Fruit fly (Drosophila melanogaster) whole organism, embryonic: ENCODE results near the gene CG32483.
A peak's percentile ranks its signal among the peaks of the same experiment; 100 is the strongest.

Experiments
- C15 ChIP-seq: fragments of 200-800 bp; sonication (Bioruptor generic); IDR thresholded peaks from 3 replicates; pipeline ENCODE4 v1.3.6; 2022; ENCODE audit warnings: missing biosample characterization, missing genetic modification characterization
- CG10543 ChIP-seq: fragments of 200-800 bp; sonication (Bioruptor generic); optimal IDR thresholded peaks from 3 replicates; lab custom pipeline; 2017; ENCODE audit warnings: missing biosample characterization, mild to moderate bottlenecking, missing genetic modification characterization, moderate library complexity
- CG10979 ChIP-seq: fragments of 200-800 bp; sonication (Bioruptor generic); optimal IDR thresholded peaks from 2 replicates; lab custom pipeline; 2018; ENCODE audit warnings: missing biosample characterization, mild to moderate bottlenecking, missing genetic modification characterization, moderate library complexity
- CG12219 ChIP-seq: fragments of 200-800 bp; sonication (Bioruptor generic); optimal IDR thresholded peaks from 3 replicates; lab custom pipeline; 2018; ENCODE audit warnings: missing biosample characterization, mild to moderate bottlenecking, missing genetic modification characterization
- CG12659 ChIP-seq: fragments of 200-800 bp; sonication (Bioruptor generic); optimal IDR thresholded peaks from 3 replicates; lab custom pipeline; 2017; ENCODE audit warnings: mild to moderate bottlenecking, missing biosample characterization, missing genetic modification reagents, missing genetic modification characterization
- CG12744 ChIP-seq: fragments of 200-800 bp; sonication (Bioruptor generic); optimal IDR thresholded peaks from 2 replicates; lab custom pipeline; 2016; ENCODE audit warnings: missing biosample characterization, missing genetic modification characterization
- CG13287 ChIP-seq: fragments of 200-800 bp; sonication (Bioruptor generic); IDR thresholded peaks from 2 replicates; pipeline ENCODE4 v1.3.6; 2022; ENCODE audit warnings: missing biosample characterization, missing genetic modification characterization; ENCODE audit not compliant: partially characterized antibody
- CG13775 ChIP-seq: fragments of 200-800 bp; sonication (Bioruptor generic); optimal IDR thresholded peaks from 3 replicates; lab custom pipeline; 2017; ENCODE audit warnings: missing biosample characterization, mild to moderate bottlenecking, missing genetic modification characterization
- CG15011 ChIP-seq: fragments of 200-800 bp; sonication (Bioruptor generic); optimal IDR thresholded peaks from 3 replicates; lab custom pipeline; 2018; ENCODE audit warnings: missing biosample characterization, mild to moderate bottlenecking, missing genetic modification characterization
- CG15479 ChIP-seq: fragments of 200-800 bp; sonication (Bioruptor generic); optimal IDR thresholded peaks from 3 replicates; lab custom pipeline; 2019; ENCODE audit warnings: missing biosample characterization, mild to moderate bottlenecking, missing genetic modification characterization, moderate library complexity
- CG18011 ChIP-seq: fragments of 200-800 bp; sonication (Bioruptor generic); optimal IDR thresholded peaks from 2 replicates; lab custom pipeline; 2017; ENCODE audit warnings: missing biosample characterization, missing genetic modification characterization, mild to moderate bottlenecking, moderate library complexity, missing genotype
- CG34376 ChIP-seq: fragments of 200-800 bp; sonication (Bioruptor generic); optimal IDR thresholded peaks from 2 replicates; lab custom pipeline; 2018; ENCODE audit warnings: missing biosample characterization, mild to moderate bottlenecking, missing genetic modification characterization
- CG42726 ChIP-seq: fragments of 200-800 bp; sonication (Bioruptor generic); IDR thresholded peaks from 2 replicates; pipeline ENCODE4 v1.3.6; 2022; ENCODE audit warnings: missing biosample characterization, missing genetic modification characterization; ENCODE audit not compliant: partially characterized antibody
- CG4424 ChIP-seq: fragments of 200-800 bp; sonication (Bioruptor generic); optimal IDR thresholded peaks from 3 replicates; lab custom pipeline; 2016; ENCODE audit warnings: missing biosample characterization, missing genetic modification characterization
- CG4617 ChIP-seq: fragments of 200-800 bp; sonication (Bioruptor generic); optimal IDR thresholded peaks from 3 replicates; lab custom pipeline; 2016; ENCODE audit warnings: missing biosample characterization, missing genetic modification characterization, borderline replicate concordance
- CG7556 ChIP-seq: fragments of 200-800 bp; sonication (Bioruptor generic); optimal IDR thresholded peaks from 2 replicates; lab custom pipeline; 2017; ENCODE audit warnings: missing biosample characterization, mild to moderate bottlenecking, missing genetic modification characterization
- CG7786 ChIP-seq: fragments of 200-800 bp; sonication (Bioruptor generic); optimal IDR thresholded peaks from 2 replicates; lab custom pipeline; 2016; ENCODE audit warnings: missing biosample characterization, missing genetic modification characterization
- CG7987 ChIP-seq: fragments of 200-800 bp; sonication (Bioruptor generic); optimal IDR thresholded peaks from 2 replicates; lab custom pipeline; 2018; ENCODE audit warnings: missing biosample characterization, mild to moderate bottlenecking, missing genetic modification characterization, moderate library complexity
- CG8359 ChIP-seq: fragments of 200-800 bp; sonication (Bioruptor generic); optimal IDR thresholded peaks from 2 replicates; lab custom pipeline; 2017; ENCODE audit warnings: missing biosample characterization, mild to moderate bottlenecking, missing genetic modification characterization, borderline replicate concordance
- CG8388 ChIP-seq: fragments of 200-800 bp; sonication (Bioruptor generic); optimal IDR thresholded peaks from 2 replicates; lab custom pipeline; 2019; ENCODE audit warnings: missing biosample characterization, mild to moderate bottlenecking, missing genetic modification characterization, moderate library complexity
- CHES-1-like ChIP-seq: fragments of 200-800 bp; sonication (Bioruptor generic); optimal IDR thresholded peaks from 2 replicates; lab custom pipeline; 2016; ENCODE audit warnings: missing biosample characterization, missing genetic modification characterization
- CTCF ChIP-seq: fragments of 200-800 bp; sonication (Bioruptor generic); optimal IDR thresholded peaks from 2 replicates; lab custom pipeline; 2017; ENCODE audit warnings: missing biosample characterization, mild to moderate bottlenecking, missing genetic modification characterization, moderate library complexity
- Doc2 ChIP-seq: fragments of 200-800 bp; sonication (Bioruptor generic); IDR thresholded peaks from 2 replicates; pipeline ENCODE4 v1.3.6; 2022; ENCODE audit warnings: missing biosample characterization, missing genetic modification characterization
- Dref ChIP-seq: fragments of 200-800 bp; sonication (Bioruptor generic); IDR thresholded peaks from 2 replicates; pipeline ENCODE4 v1.3.6; 2022; ENCODE audit warnings: missing biosample characterization, missing genetic modification characterization
- Fer1 ChIP-seq: fragments of 200-800 bp; sonication (Bioruptor generic); optimal IDR thresholded peaks from 2 replicates; lab custom pipeline; 2017; ENCODE audit warnings: missing biosample characterization, mild to moderate bottlenecking, missing genetic modification characterization
- Hmr ChIP-seq: fragments of 200-800 bp; sonication (Bioruptor generic); optimal IDR thresholded peaks from 3 replicates; lab custom pipeline; 2017; ENCODE audit warnings: mild to moderate bottlenecking, missing biosample characterization, missing genetic modification reagents, missing genetic modification characterization
- Kr ChIP-seq: fragments of 200-800 bp; sonication (Bioruptor generic); optimal IDR thresholded peaks from 2 replicates; lab custom pipeline; 2017; ENCODE audit warnings: missing biosample characterization, mild to moderate bottlenecking, missing genetic modification characterization
- Mes4 ChIP-seq: fragments of 200-800 bp; sonication (Bioruptor generic); optimal IDR thresholded peaks from 2 replicates; lab custom pipeline; 2016; ENCODE audit warnings: missing biosample characterization, missing genetic modification characterization
- Sin3A ChIP-seq: fragments of >200 bp; optimal IDR thresholded peaks from 2 replicates; lab custom pipeline; 2018
- Taf1 ChIP-seq: fragments of 200-800 bp; sonication (Bioruptor generic); IDR thresholded peaks from 2 replicates; pipeline ENCODE4 v1.3.6; 2022; ENCODE audit warnings: missing biosample characterization, missing genetic modification characterization
- Vsx1 ChIP-seq: fragments of 200-800 bp; sonication (Bioruptor generic); optimal IDR thresholded peaks from 2 replicates; lab custom pipeline; 2017; ENCODE audit warnings: missing biosample characterization, mild to moderate bottlenecking, missing genetic modification characterization, missing genetic modification reagents
- ara ChIP-seq: fragments of 200-800 bp; sonication (Bioruptor generic); IDR thresholded peaks from 2 replicates; pipeline ENCODE4 v1.3.6; 2022; ENCODE audit warnings: missing biosample characterization, missing genetic modification characterization
- chif ChIP-seq, 2 experiments: fragments of 200-800 bp; sonication (Bioruptor generic); optimal IDR thresholded peaks; 3 replicates each; lab custom pipeline; 2016; ENCODE audit warnings: missing biosample characterization in 2 of 2, missing genetic modification characterization in 2 of 2
- croc ChIP-seq: fragments of 200-800 bp; sonication (Bioruptor generic); conservative IDR thresholded peaks from 3 replicates; pipeline ENCODE4 v1.3.6; 2022; ENCODE audit warnings: missing biosample characterization, missing genetic modification characterization
- ewg ChIP-seq: fragments of 200-800 bp; sonication (Bioruptor generic); optimal IDR thresholded peaks from 3 replicates; lab custom pipeline; 2017; ENCODE audit warnings: mild to moderate bottlenecking, missing biosample characterization, missing genetic modification reagents, missing genetic modification characterization
- fd102C ChIP-seq: fragments of 200-800 bp; sonication (Bioruptor generic); optimal IDR thresholded peaks from 2 replicates; lab custom pipeline; 2018; ENCODE audit warnings: missing biosample characterization, mild to moderate bottlenecking, missing genetic modification characterization, moderate library complexity
- fu2 ChIP-seq: fragments of 200-800 bp; sonication (Bioruptor generic); optimal IDR thresholded peaks from 2 replicates; lab custom pipeline; 2016; ENCODE audit warnings: missing biosample characterization, missing genetic modification characterization
- grn ChIP-seq: fragments of 200-800 bp; sonication (Bioruptor generic); optimal IDR thresholded peaks from 3 replicates; lab custom pipeline; 2017; ENCODE audit warnings: missing biosample characterization, missing genetic modification characterization
- gt ChIP-seq: fragments of 200-800 bp; sonication (Bioruptor generic); IDR thresholded peaks from 2 replicates; pipeline ENCODE4 v1.3.6; 2022; ENCODE audit warnings: missing biosample characterization, missing genetic modification characterization
- h ChIP-seq: fragments of >200 bp; optimal IDR thresholded peaks from 2 replicates; lab custom pipeline; 2017
- hb ChIP-seq: fragments of 200-800 bp; sonication (Bioruptor generic); IDR thresholded peaks from 3 replicates; pipeline ENCODE4 v1.3.6; 2022; ENCODE audit warnings: missing biosample characterization, missing genetic modification characterization; ENCODE audit not compliant: partially characterized antibody
- lbe ChIP-seq: fragments of 200-800 bp; sonication (Bioruptor generic); optimal IDR thresholded peaks from 2 replicates; lab custom pipeline; 2016; ENCODE audit warnings: missing biosample characterization, mild to moderate bottlenecking, missing genetic modification characterization
- luna ChIP-seq: fragments of 200-800 bp; sonication (Bioruptor generic); optimal IDR thresholded peaks from 2 replicates; lab custom pipeline; 2016; ENCODE audit warnings: missing biosample characterization, missing genetic modification characterization
- oc ChIP-seq: fragments of 200-800 bp; sonication (Bioruptor generic); optimal IDR thresholded peaks from 2 replicates; lab custom pipeline; 2018; ENCODE audit warnings: missing biosample characterization, mild to moderate bottlenecking, missing genetic modification characterization, moderate library complexity
- org-1 ChIP-seq: fragments of 200-800 bp; sonication (Bioruptor generic); optimal IDR thresholded peaks from 2 replicates; lab custom pipeline; 2017; ENCODE audit warnings: missing biosample characterization, missing genetic modification characterization
- rib ChIP-seq: fragments of 200-800 bp; sonication (Bioruptor generic); IDR thresholded peaks from 2 replicates; pipeline ENCODE4 v1.3.6; 2022; ENCODE audit warnings: missing biosample characterization, missing genetic modification characterization
- sr ChIP-seq: fragments of 200-800 bp; sonication (Bioruptor generic); IDR thresholded peaks from 3 replicates; pipeline ENCODE4 v1.3.6; 2022; ENCODE audit warnings: missing biosample characterization, missing genetic modification characterization
- tll ChIP-seq, 2 experiments: fragments of 200-800 bp in 1 of 2; fragments of >200 bp in 1 of 2; sonication (Bioruptor generic) in 1 of 2; optimal IDR thresholded peaks; 2 replicates each; lab custom pipeline; 2017 to 2019; ENCODE audit warnings: missing biosample characterization in 2 of 2, missing genetic modification characterization in 2 of 2, mild to moderate bottlenecking in 1 of 2, moderate library complexity in 1 of 2
- unc-4 ChIP-seq: fragments of 200-800 bp; sonication (Bioruptor generic); IDR thresholded peaks from 2 replicates; pipeline ENCODE4 v1.3.6; 2022; ENCODE audit warnings: missing biosample characterization, missing genetic modification characterization; ENCODE audit not compliant: partially characterized antibody
- wek ChIP-seq: fragments of 200-800 bp; sonication (Bioruptor generic); optimal IDR thresholded peaks from 3 replicates; lab custom pipeline; 2018; ENCODE audit warnings: missing biosample characterization, mild to moderate bottlenecking, missing genetic modification characterization, moderate library complexity

CG32483 gene

dm6 chr3L:690031-690686 is at the start of gene CG32483, which contains the start of gene RabX6 (continued):
- no peak for TF ChIP-seq CG12744 (GFP tag; lab: Kevin White, UChicago)
- TF ChIP-seq CG7987 (GFP tag; lab: Kevin White, UChicago): no peak
- no peak for TF ChIP-seq sr
- TF ChIP-seq CG10979: no peak
- no peak for TF ChIP-seq CG4424 (GFP tag; lab: Kevin White, UChicago)
- TF ChIP-seq CG13775 (GFP tag; lab: Kevin White, UChicago): no peak
- TF ChIP-seq gt (GFP tag; lab: Robert Waterston, UW): no peak
- no peak for TF ChIP-seq chif (GFP tag; optimal IDR thresholded peaks at IDR 0.05; lab: Kevin White, UChicago)
- TF ChIP-seq croc (GFP tag; lab: Robert Waterston, UW): no peak
- peak; percentile 79 for TF ChIP-seq Dref (GFP tag; lab: Robert Waterston, UW)
- no peak for TF ChIP-seq ara (GFP tag; lab: Robert Waterston, UW)
- no peak for TF ChIP-seq org-1 (GFP tag; lab: Kevin White, UChicago)
- peak; percentile 58 for TF ChIP-seq CG15479 (GFP tag; lab: Kevin White, UChicago)
- no peak for TF ChIP-seq oc (tag; lab: Kevin White, UChicago)
- TF ChIP-seq wek: no peak
- TF ChIP-seq CG18011 (GFP tag; lab: Kevin White, UChicago): no peak
- TF ChIP-seq CG12219 (GFP tag; lab: Kevin White, UChicago): no peak
- no peak for TF ChIP-seq CG7786 (GFP tag; lab: Kevin White, UChicago)
- TF ChIP-seq lbe: no peak
- no peak for TF ChIP-seq Doc2 (GFP tag; lab: Robert Waterston, UW)
- TF ChIP-seq CG4617: peak; percentile 22
- no peak for TF ChIP-seq tll (GFP tag; optimal IDR thresholded peaks at IDR 0.05; lab: Kevin White, UChicago)
- TF ChIP-seq CG15011 (GFP tag; lab: Kevin White, UChicago): no peak
- no peak for TF ChIP-seq h (lab: Kevin White, UChicago)
- TF ChIP-seq rib (GFP tag; lab: Robert Waterston, UW): peak; percentile 14; the same call in 1 of the 2 replicates
- no peak for TF ChIP-seq CG8359 (GFP tag; lab: Kevin White, UChicago)
- no peak for TF ChIP-seq Vsx1 (GFP tag; lab: Kevin White, UChicago)
- no peak for TF ChIP-seq Kr (GFP tag; lab: Kevin White, UChicago)
- no peak for TF ChIP-seq Mes4 (GFP tag; lab: Kevin White, UChicago)
- no peak for TF ChIP-seq CG42726 (GFP tag; lab: Robert Waterston, UW)
- TF ChIP-seq CG10543 (GFP tag; lab: Kevin White, UChicago): no peak
- peak; percentile 8 for TF ChIP-seq ewg (GFP tag; lab: Kevin White, UChicago)
- no peak for TF ChIP-seq CHES-1-like (GFP tag; lab: Kevin White, UChicago)
- TF ChIP-seq C15 (GFP tag; lab: Robert Waterston, UW): no peak
- TF ChIP-seq Taf1 (GFP tag; lab: Robert Waterston, UW): no peak
- TF ChIP-seq CG34376 (GFP tag; lab: Kevin White, UChicago): no peak
- TF ChIP-seq CG12659: no peak
- TF ChIP-seq fd102C (GFP tag; lab: Kevin White, UChicago): no peak
- TF ChIP-seq grn (GFP tag; lab: Kevin White, UChicago): peak; percentile 98
- TF ChIP-seq CG13287 (GFP tag; lab: Robert Waterston, UW): peak; percentile 65
- no peak for TF ChIP-seq CG7556
- TF ChIP-seq luna (GFP tag; lab: Kevin White, UChicago): no peak
- TF ChIP-seq CG8388 (GFP tag; lab: Kevin White, UChicago): no peak
- no peak; the same call in 2 of the 3 replicates for TF ChIP-seq hb (GFP tag; lab: Robert Waterston, UW)
- TF ChIP-seq Hmr (GFP tag; lab: Kevin White, UChicago): no peak
- peak; percentile 38 for TF ChIP-seq CTCF
- TF ChIP-seq Fer1 (GFP tag; lab: Kevin White, UChicago): peak; percentile 15
- peak; percentile 1 for TF ChIP-seq Sin3A (lab: Kevin White, UChicago)
- TF ChIP-seq unc-4 (GFP tag; lab: Robert Waterston, UW): peak; percentile 40; the same call in 1 of the 2 replicates
- no peak for TF ChIP-seq fu2
